Fruit fly (Drosophila melanogaster) whole organism, prepupa: Measurements from ENCODE around the gene S-Lap1.

Source experiments
- CG10669 ChIP-seq: fragments of 200-800 bp; sonication (Bioruptor generic); optimal IDR thresholded peaks from 3 replicates; lab custom pipeline; 2018; ENCODE audit warnings: missing biosample characterization, mild to moderate bottlenecking, missing genetic modification characterization, moderate library complexity
- CG15336 ChIP-seq: fragments of 200-800 bp; sonication (Bioruptor generic); IDR thresholded peaks from 2 replicates; pipeline ENCODE4 v1.3.6; 2022; ENCODE audit warnings: missing biosample characterization, missing genetic modification characterization
- CG34406 ChIP-seq: fragments of 200-800 bp; sonication (Bioruptor generic); optimal IDR thresholded peaks from 3 replicates; lab custom pipeline; 2016; ENCODE audit warnings: missing biosample characterization, missing genetic modification characterization
- CG4318 ChIP-seq: fragments of 200-800 bp; sonication (Bioruptor generic); optimal IDR thresholded peaks from 3 replicates; lab custom pipeline; 2017; ENCODE audit warnings: missing biosample characterization, mild to moderate bottlenecking, missing genetic modification characterization
- CG6163 ChIP-seq: fragments of 200-800 bp; sonication (Bioruptor generic); IDR thresholded peaks from 3 replicates; pipeline ENCODE4 v1.3.6; 2022; ENCODE audit warnings: missing biosample characterization, missing genetic modification characterization
- CG6792 ChIP-seq: fragments of 200-800 bp; sonication (Bioruptor generic); optimal IDR thresholded peaks from 3 replicates; lab custom pipeline; 2016; ENCODE audit warnings: missing biosample characterization, missing genetic modification characterization
- CG6808 ChIP-seq: fragments of 200-800 bp; sonication (Bioruptor generic); optimal IDR thresholded peaks from 3 replicates; lab custom pipeline; 2017; ENCODE audit warnings: missing biosample characterization, missing genetic modification characterization, mild to moderate bottlenecking, moderate library complexity, missing genetic modification reagents
- CG7368 ChIP-seq: fragments of 200-800 bp; sonication (Bioruptor generic); optimal IDR thresholded peaks from 3 replicates; lab custom pipeline; 2016; ENCODE audit warnings: missing biosample characterization, missing genetic modification characterization
- CG8119 ChIP-seq: fragments of 200-800 bp; sonication (Bioruptor generic); IDR thresholded peaks from 3 replicates; pipeline ENCODE4 v1.3.6; 2022; ENCODE audit warnings: missing biosample characterization, missing genetic modification characterization
- CG8632 ChIP-seq: fragments of 200-800 bp; sonication (Bioruptor generic); optimal IDR thresholded peaks from 3 replicates; lab custom pipeline; 2016; ENCODE audit warnings: missing biosample characterization, missing genetic modification characterization
- CG9139 ChIP-seq: fragments of 200-800 bp; sonication (Bioruptor generic); optimal IDR thresholded peaks from 3 replicates; lab custom pipeline; 2017; ENCODE audit warnings: missing biosample characterization, mild to moderate bottlenecking, missing genetic modification characterization
- Eip75B ChIP-seq: fragments of 200-800 bp; sonication (Bioruptor generic); optimal IDR thresholded peaks from 3 replicates; lab custom pipeline; 2016; ENCODE audit warnings: missing biosample characterization, missing genetic modification characterization
- Ets96B ChIP-seq: fragments of 200-800 bp; optimal IDR thresholded peaks from 2 replicates; lab custom pipeline; 2019; ENCODE audit warnings: missing biosample characterization, mild to moderate bottlenecking, missing genetic modification characterization, moderate library complexity
- Gug ChIP-seq: fragments of 200-800 bp; sonication (Bioruptor generic); IDR thresholded peaks from 2 replicates; pipeline ENCODE4 v1.3.6; 2022; ENCODE audit warnings: missing biosample characterization, missing genetic modification characterization
- Hr38 ChIP-seq: sonication (Bioruptor generic); optimal IDR thresholded peaks from 2 replicates; lab custom pipeline; 2016; ENCODE audit warnings: missing biosample characterization, missing genetic modification characterization
- Smox ChIP-seq: fragments of 200-800 bp; sonication (Bioruptor generic); optimal IDR thresholded peaks from 3 replicates; lab custom pipeline; 2016; ENCODE audit warnings: missing biosample characterization, missing genetic modification characterization
- Sox14 ChIP-seq: fragments of 200-800 bp; sonication (Bioruptor generic); optimal IDR thresholded peaks from 3 replicates; lab custom pipeline; 2016; ENCODE audit warnings: missing biosample characterization, missing genetic modification characterization
- acj6 ChIP-seq: fragments of 200-800 bp; sonication (Bioruptor generic); optimal IDR thresholded peaks from 3 replicates; lab custom pipeline; 2016; ENCODE audit warnings: missing biosample characterization, missing genetic modification characterization
- dsx ChIP-seq: fragments of 200-800 bp; optimal IDR thresholded peaks from 3 replicates; lab custom pipeline; 2019; ENCODE audit warnings: missing biosample characterization, mild to moderate bottlenecking, missing genetic modification characterization, moderate library complexity; ENCODE audit not compliant: poor library complexity, severe bottlenecking
- eg ChIP-seq: fragments of 200-800 bp; sonication (Bioruptor generic); IDR thresholded peaks from 3 replicates; pipeline ENCODE4 v1.3.6; 2022; ENCODE audit warnings: missing biosample characterization, missing genetic modification characterization
- fd59A ChIP-seq: fragments of 200-800 bp; sonication (Bioruptor generic); optimal IDR thresholded peaks from 2 replicates; lab custom pipeline; 2017; ENCODE audit warnings: missing biosample characterization, mild to moderate bottlenecking, missing genetic modification characterization, missing genetic modification reagents
- fd85E ChIP-seq: fragments of 200-800 bp; sonication (Bioruptor generic); optimal IDR thresholded peaks from 3 replicates; lab custom pipeline; 2016; ENCODE audit warnings: missing biosample characterization, missing genetic modification characterization
- salr ChIP-seq, 2 experiments: fragments of 200-800 bp; sonication (Bioruptor generic); optimal IDR thresholded peaks; 3 replicates each; lab custom pipeline; 2016 to 2018; ENCODE audit warnings: missing biosample characterization in 2 of 2, missing genetic modification characterization in 2 of 2, mild to moderate bottlenecking in 1 of 2
- svp ChIP-seq: fragments of 200-800 bp; sonication (Bioruptor generic); peaks from one replicate; lab custom pipeline; 2016; ENCODE audit warnings: missing biosample characterization, missing genetic modification characterization
- vri ChIP-seq: fragments of 200-800 bp; sonication (Bioruptor generic); optimal IDR thresholded peaks from 3 replicates; lab custom pipeline; 2016; ENCODE audit warnings: missing biosample characterization, mild to moderate bottlenecking, missing genetic modification characterization

Gene S-Lap1

dm6 chr3L:8607449-8607848 lies 9.6 kb upstream of the S-Lap1 start (continued):
- TF ChIP-seq fd59A (GFP tag; lab: Kevin White, UChicago) (peak; percentile 8), CG7368 (no peak), acj6 (GFP tag; lab: Kevin White, UChicago) (peak; percentile 23)

dm6 chr3L:8619588-8619987 lies 2.6 kb downstream of the S-Lap1 start, which contains the start of gene S-Lap2:
TSS of gene S-Lap2 (plus strand) at chr3L:8619888.
- TF ChIP-seq CG8119 (GFP tag; lab: Robert Waterston, UW) (no peak), svp (peak; percentile 58)

DNA sequence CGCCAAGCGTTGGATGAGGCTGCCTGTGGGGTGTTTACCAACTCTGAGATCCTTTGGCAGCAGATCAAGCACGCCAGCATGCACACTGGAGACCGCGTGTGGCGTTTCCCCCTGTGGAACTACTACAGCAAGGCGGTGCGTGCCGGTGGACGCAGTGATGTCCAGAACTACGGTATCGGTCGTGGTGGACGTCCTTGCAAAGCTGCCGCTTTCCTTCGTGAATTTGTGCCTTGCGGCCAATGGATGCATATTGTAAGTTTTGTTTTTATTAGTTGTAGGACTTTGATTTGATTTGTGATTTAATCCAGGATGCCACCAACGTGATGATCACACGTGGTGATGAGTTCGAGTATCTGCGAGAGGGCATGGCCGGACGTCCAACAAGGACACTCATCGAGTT lies 4.4 kb downstream of the S-Lap1 start:
- TF ChIP-seq salr (GFP tag; optimal IDR thresholded peaks at IDR 0.05; lab: Kevin White, UChicago) (no peak), CG34406 (GFP tag; lab: Kevin White, UChicago) (no peak), CG10669 (no peak), CG15336 (GFP tag; lab: Robert Waterston, UW) (no peak), Gug (GFP tag; lab: Robert Waterston, UW) (no peak), vri (GFP tag; lab: Kevin White, UChicago) (no peak), CG7368 (no peak), CG4318 (GFP tag; lab: Kevin White, UChicago) (no peak), fd85E (GFP tag; lab: Kevin White, UChicago) (no peak), Ets96B (tag; lab: Kevin White, UChicago) (no peak), CG6792 (GFP tag; lab: Kevin White, UChicago) (no peak), Smox (no peak), CG8632 (no peak), CG6163 (GFP tag; lab: Robert Waterston, UW) (no peak)

DNA sequence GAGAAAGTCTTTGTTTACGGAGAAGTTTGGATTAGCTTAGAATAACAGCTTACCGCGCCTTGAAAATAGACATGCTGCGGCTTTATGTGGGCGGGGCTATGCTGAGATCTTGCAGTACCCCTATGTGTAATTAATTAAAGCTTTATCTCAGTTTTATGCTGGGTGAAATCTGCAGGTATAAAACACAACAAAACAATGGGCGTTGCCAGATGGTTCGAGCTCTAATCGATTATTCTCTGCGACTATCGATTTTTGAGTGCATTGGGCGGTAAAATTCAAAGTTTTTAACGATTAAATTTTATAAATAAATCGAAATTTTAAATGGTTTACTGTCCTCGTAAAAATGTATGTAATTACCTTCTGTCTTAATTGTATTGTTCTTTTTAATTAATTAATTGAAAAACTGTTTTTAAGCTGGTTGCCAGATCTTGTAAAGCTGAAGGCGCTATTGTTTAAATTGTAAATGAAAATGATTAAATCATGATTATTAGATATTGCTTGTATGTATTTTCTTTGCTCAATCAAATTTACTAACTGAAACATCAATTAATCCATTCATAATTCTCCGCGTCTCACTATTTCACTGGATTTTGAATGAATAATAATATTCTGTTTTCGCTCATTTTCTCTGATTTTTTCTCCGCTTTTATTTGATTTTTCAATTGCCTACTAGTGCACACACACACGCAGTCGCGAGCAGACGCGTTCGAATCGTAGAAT lies 6.8 kb downstream of the S-Lap1 start, which contains the start of the genes GAPsec and Zasp66:
TSS of gene GAPsec (minus strand) at position 200 of the 720 bp plus-strand sequence.
TSS of gene Zasp66 (plus strand) at position 670 of the 720 bp plus-strand sequence.
- TF ChIP-seq eg (no peak), Sox14 (GFP tag; lab: Kevin White, UChicago) (peak; percentile 60)

- no peak for TF ChIP-seq Eip75B (GFP tag; lab: Kevin White, UChicago)
- TF ChIP-seq eg, result no peak
- no peak for TF ChIP-seq Hr38
- no peak for TF ChIP-seq CG9139 (GFP tag; lab: Kevin White, UChicago)
- no peak for TF ChIP-seq CG7368
- TF ChIP-seq dsx (GFP tag; lab: Kevin White, UChicago), result peak; percentile 86
- TF ChIP-seq CG10669, result no peak
Observed at dm6 chr3L:8627839-8628827, 11.1 kb downstream of the S-Lap1 start.

dm6 chr3L:8628964-8629363 lies 11.9 kb downstream of the S-Lap1 start:
- TF ChIP-seq eg (0 out of 3 replicates have a peak, but pooled peaks have one; percentile 20), CG6808 (GFP tag; lab: Kevin White, UChicago) (no peak), CG6163 (GFP tag; lab: Robert Waterston, UW) (peak; percentile 37; the same call in 1 of the 3 replicates)
